Worm (Caenorhabditis elegans): ENCODE data around the gene pygo-1.

pygo-1 gene

DNA sequence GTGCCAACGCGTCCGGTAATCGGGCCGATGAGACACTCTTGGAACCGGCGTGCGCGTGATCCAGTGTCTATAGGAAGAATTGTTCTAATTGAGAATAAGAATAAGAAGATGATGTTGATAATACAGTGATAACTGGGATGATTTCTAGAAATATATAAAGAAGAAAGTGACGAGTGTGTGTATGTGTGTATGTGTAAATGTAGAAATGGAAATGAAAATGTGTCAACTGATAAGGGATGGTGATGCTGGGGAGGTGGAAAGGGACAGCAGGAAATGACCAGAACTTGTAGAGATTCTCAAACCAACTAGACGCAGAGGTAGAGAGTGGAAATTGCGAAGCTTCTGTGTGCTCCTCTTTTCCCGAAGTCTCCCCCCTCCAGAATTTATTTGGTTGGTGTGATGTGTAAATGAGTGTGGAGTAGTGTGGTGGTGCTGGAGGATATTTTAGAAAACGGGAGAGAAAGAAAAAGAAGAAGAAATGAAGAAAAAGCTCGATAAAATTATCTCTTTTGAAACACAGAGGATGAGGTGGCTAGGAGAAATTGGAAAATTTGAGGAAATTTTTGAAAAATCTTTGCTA is 50.8 kb downstream of the pygo-1 start:
- TF ChIP-seq unc-39 (tag; optimal IDR thresholded peaks at IDR 0.05) (no peak), fkh-10 (GFP tag; optimal IDR thresholded peaks at IDR 0.05) (no peak), ceh-82 (tag; optimal IDR thresholded peaks at IDR 0.05) (no peak), skn-1 (tag; optimal IDR thresholded peaks at IDR 0.05) (no peak), nhr-67 (tag; optimal IDR thresholded peaks at IDR 0.05) (no peak), jun-1 (tag; optimal IDR thresholded peaks at IDR 0.05) (no peak), ama-1 (optimal IDR thresholded peaks at IDR 0.05) (no peak), sea-2 (GFP tag; optimal IDR thresholded peaks at IDR 0.05) (no peak), elt-2 (tag; optimal IDR thresholded peaks at IDR 0.05) (peak; percentile 39), ZK546.5 (tag; optimal IDR thresholded peaks at IDR 0.05) (no peak), pha-4 (tag; optimal IDR thresholded peaks at IDR 0.05) (no peak), tbx-2 (tag; optimal IDR thresholded peaks at IDR 0.05) (no peak), aly-2 (tag; optimal IDR thresholded peaks at IDR 0.05) (no peak), nhr-25 (tag; optimal IDR thresholded peaks at IDR 0.05) (no peak), R02D3.7 (tag; optimal IDR thresholded peaks at IDR 0.05) (no peak), elt-1 (tag; optimal IDR thresholded peaks at IDR 0.05) (no peak), nhr-77 (tag; optimal IDR thresholded peaks at IDR 0.05) (no peak), fos-1 (tag; optimal IDR thresholded peaks at IDR 0.05) (no peak), hmg-11 (tag; optimal IDR thresholded peaks at IDR 0.05) (no peak), mdl-1 (tag; optimal IDR thresholded peaks at IDR 0.05) (no peak), nhr-11 (tag; optimal IDR thresholded peaks at IDR 0.05) (no peak), nhr-76 (tag; optimal IDR thresholded peaks at IDR 0.05) (no peak), mml-1 (tag; optimal IDR thresholded peaks at IDR 0.05) (no peak), ceh-9 (tag; optimal IDR thresholded peaks at IDR 0.05) (no peak), snpc-4 (tag; optimal IDR thresholded peaks at IDR 0.05) (no peak), nhr-23 (tag; optimal IDR thresholded peaks at IDR 0.05) (peak; percentile 69), daf-12 (tag; optimal IDR thresholded peaks at IDR 0.05) (no peak), fkh-2 (tag; optimal IDR thresholded peaks at IDR 0.05) (no peak), lin-15B (tag; optimal IDR thresholded peaks at IDR 0.05) (no peak), nhr-12 (tag; optimal IDR thresholded peaks at IDR 0.05) (no peak), nhr-237 (tag; optimal IDR thresholded peaks at IDR 0.05) (no peak), nfya-1 (tag; optimal IDR thresholded peaks at IDR 0.05; ENCODE audit: insufficient read depth) (peak; percentile 46), nhr-28 (tag; optimal IDR thresholded peaks at IDR 0.05) (no peak), ztf-11 (tag; optimal IDR thresholded peaks at IDR 0.05) (no peak), nhr-43 (tag; optimal IDR thresholded peaks at IDR 0.05; ENCODE audit: poor library complexity, severe bottlenecking) (no peak), ceh-28 (tag; optimal IDR thresholded peaks at IDR 0.05) (peak; percentile 21), eor-1 (tag; optimal IDR thresholded peaks at IDR 0.05) (no peak), elt-3 (tag; optimal IDR thresholded peaks at IDR 0.05) (peak in 1 of 3 experiments; percentile 11), lin-39 (tag; optimal IDR thresholded peaks at IDR 0.05) (no peak), unc-62 (GFP tag; optimal IDR thresholded peaks at IDR 0.05) (no peak), ztf-4 (tag; optimal IDR thresholded peaks at IDR 0.05) (no peak), egl-5 (tag; optimal IDR thresholded peaks at IDR 0.05) (peak; percentile 15), egl-27 (tag; optimal IDR thresholded peaks at IDR 0.05) (no peak), lsy-12 (tag; optimal IDR thresholded peaks at IDR 0.05) (peak; percentile 1), ceh-16 (tag; optimal IDR thresholded peaks at IDR 0.05) (no peak), pqm-1 (tag; optimal IDR thresholded peaks at IDR 0.05) (peak; percentile 68), zag-1 (tag; optimal IDR thresholded peaks at IDR 0.05) (no peak)

DNA sequence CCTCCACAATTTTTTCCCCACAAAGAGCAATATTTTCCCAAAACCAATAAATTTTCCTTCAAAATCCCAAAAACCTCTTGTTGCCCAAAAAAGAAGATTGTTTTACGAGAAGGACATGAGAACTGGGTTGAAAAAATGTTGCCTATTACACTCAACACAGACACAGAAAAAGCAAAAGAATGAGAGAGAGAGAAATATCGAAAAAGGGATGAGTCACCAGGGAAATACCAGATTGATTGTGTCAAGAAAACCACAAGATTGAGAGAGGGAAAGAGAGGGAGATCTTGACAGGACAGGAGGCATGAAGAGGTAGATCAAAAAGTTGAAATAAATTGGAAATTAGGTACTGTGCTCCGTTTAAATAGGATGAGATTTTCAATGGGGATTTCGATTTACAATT is 51.7 kb downstream of the pygo-1 start:
- peak; percentile 5 for TF ChIP-seq ama-1 (optimal IDR thresholded peaks at IDR 0.05)
- peak; percentile 25 for TF ChIP-seq nhr-23 (tag; optimal IDR thresholded peaks at IDR 0.05)
- no peak for TF ChIP-seq pha-4 (tag; optimal IDR thresholded peaks at IDR 0.05)
- TF ChIP-seq nhr-25 (tag; optimal IDR thresholded peaks at IDR 0.05), result peak; percentile 59
